Worm (Caenorhabditis elegans) whole organism, L3 larva: Measurements from ENCODE around the gene skr-13.
"Not testable (repeated sequence)": the region's sequence is repeated elsewhere in the genome, so short reads cannot be mapped to it uniquely, and the experiment has no call there.

Experiments used
- R02D3.7 ChIP-seq: fragments of 150-350 bp; optimal IDR thresholded peaks from 2 replicates; lab custom pipeline; 2014; ENCODE audit warnings: missing biosample characterization, missing genetic modification characterization
- ama-1 ChIP-seq: fragments of 150-350 bp; optimal IDR thresholded peaks from 2 replicates; lab custom pipeline; 2018
- egl-27 ChIP-seq: sonication (generic microtip); optimal IDR thresholded peaks from 4 replicates; lab custom pipeline; 2017; ENCODE audit warnings: missing biosample characterization, missing genetic modification reagents, missing genetic modification characterization
- elt-2 ChIP-seq: sonication (generic microtip); optimal IDR thresholded peaks from 2 replicates; lab custom pipeline; 2016; ENCODE audit warnings: missing genetic modification reagents, mild to moderate bottlenecking, missing genetic modification characterization, missing compliant biosample characterization
- elt-3 ChIP-seq, 3 experiments: fragments of 150-350 bp in 1 of 3; sonication (generic microtip) in 2 of 3; optimal IDR thresholded peaks; 2 replicates in 2 of 3; 4 replicates in 1 of 3; lab custom pipeline; 2014 to 2017; ENCODE audit warnings: missing biosample characterization in 3 of 3, missing genetic modification characterization in 3 of 3
- mdl-1 ChIP-seq: fragments of 150-350 bp; optimal IDR thresholded peaks from 2 replicates; lab custom pipeline; 2014; ENCODE audit warnings: missing biosample characterization, missing genetic modification characterization
- mml-1 ChIP-seq: fragments of 150-350 bp; sonication (generic microtip); optimal IDR thresholded peaks from 3 replicates; lab custom pipeline; 2014; ENCODE audit warnings: missing biosample characterization, missing genetic modification characterization
- nhr-11 ChIP-seq: fragments of 150-350 bp; optimal IDR thresholded peaks from 2 replicates; lab custom pipeline; 2014; ENCODE audit warnings: missing biosample characterization, missing genetic modification characterization
- pqm-1 ChIP-seq: fragments of 150-350 bp; optimal IDR thresholded peaks from 2 replicates; lab custom pipeline; 2017; ENCODE audit warnings: missing biosample characterization, missing genetic modification characterization, inconsistent platforms
- unc-62 ChIP-seq: fragments of 150-350 bp; sonication (generic microtip); optimal IDR thresholded peaks from 4 replicates; lab custom pipeline; 2014; ENCODE audit warnings: missing biosample characterization, missing genetic modification reagents, missing genetic modification characterization

ce11 chrIV:17165734-17166133 lies 3.3 kb upstream of the skr-13 start, which contains the start of gene skr-8:
- TF ChIP-seq egl-27 (tag; lab: Kevin White, UChicago); ama-1 (lab: Kevin White, UChicago); elt-3 (tag; optimal IDR thresholded peaks at IDR 0.05; lab: Kevin White, UChicago); mdl-1 (tag; lab: Kevin White, UChicago); nhr-11 (tag; lab: Kevin White, UChicago); mml-1; pqm-1 (tag; lab: Kevin White, UChicago); R02D3.7 (tag; lab: Kevin White, UChicago); unc-62; elt-2 (tag; lab: Kevin White, UChicago): not testable (repeated sequence)
